Worm (Caenorhabditis elegans) whole organism, L4 larva: ENCODE results near the gene ogdh-2.

ENCODE experiments used
- F10B5.3 ChIP-seq: sonication (generic microtip); optimal IDR thresholded peaks from 2 replicates; lab custom pipeline; 2016; ENCODE audit warnings: mild to moderate bottlenecking, missing genetic modification characterization, missing compliant biosample characterization
- R02D3.7 ChIP-seq: fragments of 150-350 bp; sonication (generic microtip); optimal IDR thresholded peaks from 3 replicates; lab custom pipeline; 2014; ENCODE audit warnings: missing biosample characterization, missing genetic modification characterization
- T20F7.1 ChIP-seq: fragments of 200-800 bp; sonication (Bioruptor generic); optimal IDR thresholded peaks from 2 replicates; lab custom pipeline; 2018; ENCODE audit warnings: mild to moderate bottlenecking, missing genetic modification characterization, missing compliant biosample characterization
- Y105C5A.15 ChIP-seq: fragments of 200-800 bp; sonication (Bioruptor generic); IDR thresholded peaks from 2 replicates; pipeline ENCODE4 v1.3.6; 2022; ENCODE audit warnings: missing genetic modification characterization, missing compliant biosample characterization
- Y48G9A.11 ChIP-seq: fragments of 200-800 bp; sonication (Bioruptor generic); IDR thresholded peaks from 2 replicates; pipeline ENCODE4 v1.3.6; 2022; ENCODE audit warnings: missing genetic modification reagents, missing genetic modification characterization, missing compliant biosample characterization
- aha-1 ChIP-seq: fragments of 150-350 bp; peaks from one replicate; lab custom pipeline; 2014; ENCODE audit warnings: missing biosample characterization, missing genetic modification characterization
- arid-1 ChIP-seq: fragments of 200-800 bp; sonication (Bioruptor generic); conservative IDR thresholded peaks from 2 replicates; pipeline ENCODE4 v1.3.6; 2022; ENCODE audit warnings: missing genetic modification reagents, missing genetic modification characterization, missing compliant biosample characterization
- attf-4 ChIP-seq: sonication (generic microtip); optimal IDR thresholded peaks from 3 replicates; lab custom pipeline; 2017; ENCODE audit warnings: missing biosample characterization, missing genetic modification characterization
- ceh-44 ChIP-seq: fragments of 200-800 bp; sonication (Bioruptor generic); IDR thresholded peaks from 2 replicates; pipeline ENCODE4 v1.3.6; 2022; ENCODE audit warnings: missing genetic modification reagents, missing genetic modification characterization, missing compliant biosample characterization
- ceh-82 ChIP-seq: sonication (generic microtip); optimal IDR thresholded peaks from 2 replicates; lab custom pipeline; 2017; ENCODE audit warnings: missing biosample characterization, missing genetic modification characterization
- ctbp-1 ChIP-seq: fragments of 200-800 bp; sonication (Bioruptor generic); IDR thresholded peaks from 2 replicates; pipeline ENCODE4 v1.3.6; 2022; ENCODE audit warnings: missing genetic modification reagents, missing genetic modification characterization, missing compliant biosample characterization
- daf-19 ChIP-seq: fragments of 200-800 bp; sonication (Bioruptor generic); conservative IDR thresholded peaks from 2 replicates; pipeline ENCODE4 v1.3.6; 2022; ENCODE audit warnings: missing genetic modification characterization, missing compliant biosample characterization
- daf-8 ChIP-seq: fragments of 200-800 bp; sonication (Bioruptor generic); IDR thresholded peaks from 2 replicates; pipeline ENCODE4 v1.3.6; 2022; ENCODE audit warnings: missing genetic modification characterization, missing compliant biosample characterization
- dmd-9 ChIP-seq: fragments of 200-800 bp; sonication (Bioruptor generic); IDR thresholded peaks from 2 replicates; pipeline ENCODE4 v1.3.6; 2022; ENCODE audit warnings: missing genetic modification reagents, missing genetic modification characterization, missing compliant biosample characterization
- dve-1 ChIP-seq: sonication (generic microtip); optimal IDR thresholded peaks from 2 replicates; lab custom pipeline; 2017; ENCODE audit warnings: antibody characterized with exemption, mild to moderate bottlenecking, missing genetic modification characterization, missing compliant biosample characterization; ENCODE audit not compliant: insufficient read depth
- gei-8 ChIP-seq: fragments of 200-800 bp; sonication (Bioruptor generic); optimal IDR thresholded peaks from 2 replicates; lab custom pipeline; 2018; ENCODE audit warnings: mild to moderate bottlenecking, missing genetic modification characterization, missing compliant biosample characterization
- lin-1 ChIP-seq: fragments of 200-800 bp; sonication (Bioruptor generic); IDR thresholded peaks from 2 replicates; pipeline ENCODE4 v1.3.6; 2022; ENCODE audit warnings: missing genetic modification reagents, missing genetic modification characterization, missing compliant biosample characterization
- lin-13 ChIP-seq: fragments of 150-350 bp; optimal IDR thresholded peaks from 2 replicates; lab custom pipeline; 2014; ENCODE audit warnings: missing biosample characterization, missing genetic modification reagents, missing genetic modification characterization
- lin-39 ChIP-seq: fragments of 150-350 bp; optimal IDR thresholded peaks from 2 replicates; lab custom pipeline; 2014; ENCODE audit warnings: missing biosample characterization, missing genetic modification reagents, missing genetic modification characterization
- madf-9 ChIP-seq: fragments of 200-800 bp; sonication (Bioruptor generic); conservative IDR thresholded peaks from 2 replicates; pipeline ENCODE4 v1.3.6; 2022; ENCODE audit warnings: missing genetic modification reagents, missing genetic modification characterization, missing compliant biosample characterization
- mdl-1 ChIP-seq, 2 experiments: fragments of 150-350 bp in 1 of 2; sonication (generic microtip) in 1 of 2; optimal IDR thresholded peaks; 2 replicates each; lab custom pipeline; 2014 to 2017; ENCODE audit warnings: missing biosample characterization in 2 of 2, missing genetic modification characterization in 2 of 2
- mes-2 ChIP-seq: sonication (generic microtip); optimal IDR thresholded peaks from 2 replicates; lab custom pipeline; 2016; ENCODE audit warnings: missing genotype, mild to moderate bottlenecking, missing genetic modification characterization, missing compliant biosample characterization; ENCODE audit not compliant: poor library complexity, severe bottlenecking
- mxl-2 ChIP-seq: fragments of 200-800 bp; sonication (Bioruptor generic); conservative IDR thresholded peaks from 2 replicates; pipeline ENCODE4 v1.3.6; 2022; ENCODE audit warnings: missing genetic modification reagents, missing genetic modification characterization, missing compliant biosample characterization
- nhr-11 ChIP-seq: fragments of 150-350 bp; optimal IDR thresholded peaks from 2 replicates; lab custom pipeline; 2014; ENCODE audit warnings: missing biosample characterization, missing genetic modification characterization
- nhr-237 ChIP-seq: sonication (generic microtip); optimal IDR thresholded peaks from 2 replicates; lab custom pipeline; 2017; ENCODE audit warnings: missing biosample characterization, missing genetic modification characterization
- nhr-25 ChIP-seq: sonication (generic microtip); optimal IDR thresholded peaks from 2 replicates; lab custom pipeline; 2017; ENCODE audit warnings: missing genetic modification characterization, mild to moderate bottlenecking, missing compliant biosample characterization, antibody characterized with exemption, moderate library complexity, borderline replicate concordance; ENCODE audit not compliant: insufficient read depth
- nhr-41 ChIP-seq: fragments of 200-800 bp; sonication (Bioruptor generic); IDR thresholded peaks from 2 replicates; pipeline ENCODE4 v1.3.6; 2022; ENCODE audit warnings: missing genetic modification reagents, missing genetic modification characterization, missing compliant biosample characterization
- nhr-48 ChIP-seq: sonication (generic microtip); optimal IDR thresholded peaks from 2 replicates; lab custom pipeline; 2016; ENCODE audit warnings: mild to moderate bottlenecking, missing genetic modification characterization, missing compliant biosample characterization
- nhr-6 ChIP-seq: fragments of 150-350 bp; optimal IDR thresholded peaks from 2 replicates; lab custom pipeline; 2014; ENCODE audit warnings: missing biosample characterization, missing genetic modification characterization
- nhr-76 ChIP-seq: fragments of 150-350 bp; optimal IDR thresholded peaks from 2 replicates; lab custom pipeline; 2014; ENCODE audit warnings: missing biosample characterization, missing genetic modification characterization
- nhr-77 ChIP-seq: fragments of 150-350 bp; optimal IDR thresholded peaks from 2 replicates; lab custom pipeline; 2014; ENCODE audit warnings: missing biosample characterization, missing genetic modification characterization
- rbr-2 ChIP-seq: sonication (generic microtip); optimal IDR thresholded peaks from 2 replicates; lab custom pipeline; 2016; ENCODE audit warnings: missing genotype, missing genetic modification characterization, missing compliant biosample characterization
- set-16 ChIP-seq: fragments of 200-800 bp; sonication (Bioruptor generic); IDR thresholded peaks from 2 replicates; pipeline ENCODE4 v1.3.6; 2022; ENCODE audit warnings: missing genetic modification reagents, missing genetic modification characterization, missing compliant biosample characterization
- spr-1 ChIP-seq: sonication (generic microtip); optimal IDR thresholded peaks from 2 replicates; lab custom pipeline; 2016; ENCODE audit warnings: mild to moderate bottlenecking, missing genetic modification characterization, missing compliant biosample characterization
- unc-130 ChIP-seq: sonication (generic microtip); optimal IDR thresholded peaks from 2 replicates; lab custom pipeline; 2016; ENCODE audit warnings: missing genetic modification reagents, missing genetic modification characterization, missing compliant biosample characterization
- zag-1 ChIP-seq: fragments of 150-350 bp; optimal IDR thresholded peaks from 2 replicates; lab custom pipeline; 2014; ENCODE audit warnings: missing biosample characterization, missing genetic modification characterization
- zfp-2 ChIP-seq: sonication (generic microtip); optimal IDR thresholded peaks from 2 replicates; lab custom pipeline; 2016; ENCODE audit warnings: mild to moderate bottlenecking, missing genetic modification characterization, missing compliant biosample characterization
- zip-11 ChIP-seq: fragments of 200-800 bp; sonication (Bioruptor generic); IDR thresholded peaks from 2 replicates; pipeline ENCODE4 v1.3.6; 2022; ENCODE audit warnings: missing genetic modification characterization, missing compliant biosample characterization
- zip-2 ChIP-seq: fragments of 150-350 bp; optimal IDR thresholded peaks from 2 replicates; lab custom pipeline; 2014; ENCODE audit warnings: missing biosample characterization, missing genetic modification characterization
- ztf-7 ChIP-seq: fragments of 150-350 bp; optimal IDR thresholded peaks from 2 replicates; lab custom pipeline; 2014; ENCODE audit warnings: missing biosample characterization, missing genetic modification characterization

ogdh-2 gene

ce11 chrV:12162220-12162619 is 32.1 kb upstream of the ogdh-2 start, which contains the start of gene C27A7.5:
Gene C27A7.5, minus strand, starts transcription at chrV:12162320.
- TF ChIP-seq rbr-2 (no peak), zag-1 (no peak), madf-9 (GFP tag; lab: Robert Waterston, UW) (no peak), mxl-2 (GFP tag; lab: Robert Waterston, UW) (no peak), ztf-7 (tag; lab: Kevin White, UChicago) (no peak), ceh-82 (tag; lab: Kevin White, UChicago) (no peak), unc-130 (GFP tag; lab: Kevin White, UChicago) (no peak), zip-11 (GFP tag; lab: Robert Waterston, UW) (no peak), Y48G9A.11 (GFP tag; lab: Robert Waterston, UW) (no peak), zip-2 (tag; lab: Kevin White, UChicago) (no peak), lin-13 (GFP tag; lab: Kevin White, UChicago) (no peak), nhr-237 (tag; lab: Kevin White, UChicago) (no peak), nhr-11 (no peak)
- TF ChIP-seq, all 104 proteins: peak for 0

DNA sequence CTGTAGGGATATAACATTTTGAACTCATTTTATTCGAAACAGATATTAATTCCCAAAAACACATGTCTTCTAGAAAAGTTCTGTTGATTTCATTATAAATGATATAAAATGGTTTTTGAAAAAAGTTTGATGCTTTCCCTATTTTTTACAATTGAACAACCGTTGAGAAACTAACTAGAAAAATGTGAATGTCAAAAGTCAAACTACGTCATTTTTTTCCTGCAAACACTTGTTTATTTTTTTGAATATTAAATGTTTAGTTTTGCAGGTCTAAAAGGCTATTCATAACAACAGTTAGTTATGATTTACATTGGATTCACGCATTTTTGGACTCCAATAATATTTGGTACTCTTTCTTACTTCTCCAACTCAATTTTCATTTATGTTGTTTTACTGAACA is 31.4 kb upstream of the ogdh-2 start, which contains the start of gene srj-4:
Gene srj-4 (plus strand): TSS at position 301 of the 400 bp plus-strand sequence.
- no peak for TF ChIP-seq daf-19 (GFP tag; lab: Robert Waterston, UW)
- no peak for TF ChIP-seq nhr-76 (tag; lab: Kevin White, UChicago)
- TF ChIP-seq dve-1 (tag; lab: Kevin White, UChicago): no peak
- no peak for TF ChIP-seq spr-1 (tag; lab: Kevin White, UChicago)
- no peak for TF ChIP-seq arid-1 (GFP tag; lab: Robert Waterston, UW)
- no peak for TF ChIP-seq mes-2 (tag; lab: Kevin White, UChicago)
- TF ChIP-seq daf-8: no peak
- TF ChIP-seq zfp-2 (tag; lab: Kevin White, UChicago): no peak
- TF ChIP-seq nhr-41 (GFP tag; lab: Robert Waterston, UW): no peak
- no peak for TF ChIP-seq nhr-6
- TF ChIP-seq nhr-48: no peak
- TF ChIP-seq ceh-44 (GFP tag; lab: Robert Waterston, UW): no peak
- TF ChIP-seq Y48G9A.11 (GFP tag; lab: Robert Waterston, UW): no peak

ce11 chrV:12167031-12167430 is 27.3 kb upstream of the ogdh-2 start:
- TF ChIP-seq set-16 (GFP tag; lab: Robert Waterston, UW) (peak; percentile 97), nhr-77 (tag; lab: Kevin White, UChicago) (no peak), gei-8 (GFP tag; lab: Kevin White, UChicago) (no peak), ctbp-1 (GFP tag; lab: Robert Waterston, UW) (no peak), T20F7.1 (no peak)

- no peak for TF ChIP-seq daf-8
- TF ChIP-seq mdl-1 (tag; optimal IDR thresholded peaks at IDR 0.05; lab: Kevin White, UChicago): peak in 1 of 2 experiments; percentile 16
- TF ChIP-seq rbr-2: no peak
- TF ChIP-seq nhr-237 (tag; lab: Kevin White, UChicago): no peak
These were observed 26.7 kb upstream of the ogdh-2 start, which contains the start of gene col-37 for ce11 chrV:12167653-12168052. Gene col-37, minus strand, starts transcription at chrV:12167753.

- TF ChIP-seq dmd-9 (no peak), nhr-25 (tag; lab: Kevin White, UChicago) (no peak), nhr-76 (tag; lab: Kevin White, UChicago) (no peak), nhr-237 (tag; lab: Kevin White, UChicago) (no peak), zfp-2 (tag; lab: Kevin White, UChicago) (no peak), zag-1 (no peak), attf-4 (tag; lab: Kevin White, UChicago) (no peak), lin-1 (GFP tag; lab: Robert Waterston, UW) (no peak), gei-8 (GFP tag; lab: Kevin White, UChicago) (no peak), aha-1 (tag; lab: Kevin White, UChicago) (no peak), R02D3.7 (tag; lab: Kevin White, UChicago) (no peak), lin-39 (tag; lab: Kevin White, UChicago) (no peak), Y105C5A.15 (GFP tag; lab: Robert Waterston, UW) (no peak), set-16 (GFP tag; lab: Robert Waterston, UW) (no peak), F10B5.3 (no peak)
These were observed 24.2 kb upstream of the ogdh-2 start, which contains the start of gene ZK863.1 for ce11 chrV:12170114-12170513. Gene ZK863.1, minus strand, starts transcription at chrV:12170214.
